Worm (Caenorhabditis elegans) whole organism, mixed stage, embryonic: ENCODE measurements around the gene agl-1.

Experiments
- M03D4.4 ChIP-seq: sonication (generic microtip); optimal IDR thresholded peaks from 2 replicates; lab custom pipeline; 2017; ENCODE audit warnings: mild to moderate bottlenecking, missing genetic modification characterization, missing compliant biosample characterization
- bed-3 ChIP-seq: fragments of 200-800 bp; sonication (Bioruptor generic); optimal IDR thresholded peaks from 3 replicates; lab custom pipeline; 2018; ENCODE audit warnings: mild to moderate bottlenecking, missing genetic modification characterization, moderate library complexity, missing compliant biosample characterization
- blmp-1 ChIP-seq: fragments of 150-350 bp; optimal IDR thresholded peaks from 2 replicates; lab custom pipeline; 2014; ENCODE audit warnings: missing biosample characterization, missing genetic modification characterization
- ceh-39 ChIP-seq: fragments of 150-350 bp; optimal IDR thresholded peaks from 2 replicates; lab custom pipeline; 2014; ENCODE audit warnings: missing biosample characterization, missing genetic modification characterization
- ceh-43 ChIP-seq: fragments of 200-800 bp; sonication (Bioruptor generic); optimal IDR thresholded peaks from 2 replicates; lab custom pipeline; 2018; ENCODE audit warnings: mild to moderate bottlenecking, missing genetic modification characterization, moderate library complexity, missing compliant biosample characterization
- ceh-83 ChIP-seq: fragments of 200-800 bp; sonication (Bioruptor generic); optimal IDR thresholded peaks from 2 replicates; lab custom pipeline; 2018; ENCODE audit warnings: mild to moderate bottlenecking, missing genetic modification characterization, missing compliant biosample characterization
- ces-1 ChIP-seq: fragments of 150-350 bp; optimal IDR thresholded peaks from 2 replicates; lab custom pipeline; 2014; ENCODE audit warnings: missing biosample characterization, missing genetic modification reagents, missing genetic modification characterization
- cnd-1 ChIP-seq: fragments of 200-800 bp; sonication (Bioruptor generic); optimal IDR thresholded peaks from 2 replicates; lab custom pipeline; 2018; ENCODE audit warnings: mild to moderate bottlenecking, missing genetic modification characterization, missing compliant biosample characterization
- drap-1 ChIP-seq: fragments of 200-800 bp; sonication (Bioruptor generic); optimal IDR thresholded peaks from 3 replicates; lab custom pipeline; 2018; ENCODE audit warnings: mild to moderate bottlenecking, missing genetic modification characterization, missing compliant biosample characterization
- elt-1 ChIP-seq: sonication (generic microtip); optimal IDR thresholded peaks from 2 replicates; lab custom pipeline; 2017; ENCODE audit warnings: missing genetic modification characterization, mild to moderate bottlenecking, missing compliant biosample characterization, antibody characterized with exemption, moderate library complexity, borderline replicate concordance; ENCODE audit not compliant: insufficient read depth
- elt-3 ChIP-seq: fragments of 150-350 bp; optimal IDR thresholded peaks from 2 replicates; lab custom pipeline; 2014; ENCODE audit warnings: missing biosample characterization, missing genetic modification characterization
- flh-1 ChIP-seq: fragments of 200-800 bp; sonication (Bioruptor generic); optimal IDR thresholded peaks from 2 replicates; lab custom pipeline; 2018; ENCODE audit warnings: mild to moderate bottlenecking, missing genetic modification characterization, moderate library complexity, missing compliant biosample characterization
- ham-2 ChIP-seq: fragments of 200-800 bp; sonication (Bioruptor generic); optimal IDR thresholded peaks from 2 replicates; lab custom pipeline; 2018; ENCODE audit warnings: mild to moderate bottlenecking, missing genetic modification characterization, missing compliant biosample characterization
- hlh-1 ChIP-seq: fragments of 150-350 bp; optimal IDR thresholded peaks from 2 replicates; lab custom pipeline; 2014; ENCODE audit warnings: missing biosample characterization, missing genetic modification reagents, missing genetic modification characterization
- lin-13 ChIP-seq: fragments of 150-350 bp; optimal IDR thresholded peaks from 2 replicates; lab custom pipeline; 2014; ENCODE audit warnings: missing biosample characterization, missing genetic modification characterization
- lsy-2 ChIP-seq: fragments of 150-350 bp; optimal IDR thresholded peaks from 2 replicates; lab custom pipeline; 2014; ENCODE audit warnings: missing biosample characterization, missing genetic modification characterization
- mab-5 ChIP-seq: fragments of 150-350 bp; optimal IDR thresholded peaks from 2 replicates; lab custom pipeline; 2014; ENCODE audit warnings: missing biosample characterization, missing genetic modification characterization
- mep-1 ChIP-seq: fragments of 150-350 bp; optimal IDR thresholded peaks from 2 replicates; lab custom pipeline; 2017; ENCODE audit warnings: missing biosample characterization, missing genetic modification reagents, missing genetic modification characterization, inconsistent platforms
- mls-2 ChIP-seq: sonication (generic microtip); optimal IDR thresholded peaks from 2 replicates; lab custom pipeline; 2016; ENCODE audit warnings: mild to moderate bottlenecking, missing genetic modification characterization, moderate library complexity, missing compliant biosample characterization
- nhr-12 ChIP-seq: fragments of 150-350 bp; optimal IDR thresholded peaks from 2 replicates; lab custom pipeline; 2014; ENCODE audit warnings: missing biosample characterization, missing genetic modification characterization
- nhr-2 ChIP-seq: fragments of 150-350 bp; optimal IDR thresholded peaks from 2 replicates; lab custom pipeline; 2014; ENCODE audit warnings: missing biosample characterization, missing genetic modification characterization
- nhr-237 ChIP-seq: fragments of 150-350 bp; optimal IDR thresholded peaks from 2 replicates; lab custom pipeline; 2014; ENCODE audit warnings: missing biosample characterization, missing genetic modification characterization
- nhr-28 ChIP-seq: fragments of 150-350 bp; optimal IDR thresholded peaks from 2 replicates; lab custom pipeline; 2014; ENCODE audit warnings: missing biosample characterization, missing genetic modification characterization
- nhr-76 ChIP-seq: sonication (generic microtip); optimal IDR thresholded peaks from 2 replicates; lab custom pipeline; 2017; ENCODE audit warnings: missing biosample characterization, missing genetic modification characterization
- pha-4 ChIP-seq: fragments of 150-350 bp; optimal IDR thresholded peaks from 2 replicates; lab custom pipeline; 2018; ENCODE audit warnings: missing biosample characterization, missing genetic modification reagents, missing genetic modification characterization
- sem-2 ChIP-seq: fragments of 200-800 bp; sonication (Bioruptor generic); optimal IDR thresholded peaks from 2 replicates; lab custom pipeline; 2018; ENCODE audit warnings: mild to moderate bottlenecking, missing genetic modification characterization, missing compliant biosample characterization
- snpc-4 ChIP-seq: fragments of 150-350 bp; optimal IDR thresholded peaks from 2 replicates; lab custom pipeline; 2014; ENCODE audit warnings: missing biosample characterization, missing genetic modification characterization
- sptf-1 ChIP-seq: sonication (generic microtip); optimal IDR thresholded peaks from 2 replicates; lab custom pipeline; 2017; ENCODE audit warnings: mild to moderate bottlenecking, missing genetic modification characterization, moderate library complexity, missing compliant biosample characterization
- tbx-8 ChIP-seq: fragments of 200-800 bp; sonication (Bioruptor generic); optimal IDR thresholded peaks from 2 replicates; lab custom pipeline; 2018; ENCODE audit warnings: mild to moderate bottlenecking, missing genetic modification characterization, moderate library complexity, missing compliant biosample characterization
- unc-120 ChIP-seq: sonication (generic microtip); optimal IDR thresholded peaks from 2 replicates; lab custom pipeline; 2017; ENCODE audit warnings: missing genetic modification characterization, missing compliant biosample characterization; ENCODE audit not compliant: poor library complexity, severe bottlenecking
- unc-39 ChIP-seq: fragments of 150-350 bp; optimal IDR thresholded peaks from 2 replicates; lab custom pipeline; 2014; ENCODE audit warnings: missing biosample characterization, missing genetic modification characterization
- unc-62 ChIP-seq: fragments of 150-350 bp; optimal IDR thresholded peaks from 2 replicates; lab custom pipeline; 2014; ENCODE audit warnings: missing biosample characterization, missing genetic modification reagents, missing genetic modification characterization
- zip-8 ChIP-seq: fragments of 150-350 bp; optimal IDR thresholded peaks from 2 replicates; lab custom pipeline; 2014; ENCODE audit warnings: missing biosample characterization, missing genetic modification characterization
- ztf-11 ChIP-seq: fragments of 150-350 bp; optimal IDR thresholded peaks from 2 replicates; lab custom pipeline; 2014; ENCODE audit warnings: missing biosample characterization, missing genetic modification characterization

The agl-1 gene

ce11 chrII:14361719-14362118 is 3.8 kb upstream of the agl-1 start, which contains the start of gene tebp-1:
Gene tebp-1, plus strand, starts transcription at chrII:14362019.
- TF ChIP-seq snpc-4 (no peak), nhr-237 (tag; lab: Kevin White, UChicago) (no peak), nhr-12 (tag; lab: Kevin White, UChicago) (no peak), nhr-2 (tag; lab: Kevin White, UChicago) (no peak), lsy-2 (tag; lab: Kevin White, UChicago) (no peak), elt-1 (tag; lab: Kevin White, UChicago) (no peak), sem-2 (no peak), hlh-1 (tag; lab: Kevin White, UChicago) (no peak), ztf-11 (tag; lab: Kevin White, UChicago) (no peak), M03D4.4 (tag; lab: Kevin White, UChicago) (no peak), ces-1 (GFP tag; lab: Kevin White, UChicago) (no peak)
- TF ChIP-seq, all 35 proteins: peak for 0

ce11 chrII:14360675-14361074 is 2.8 kb upstream of the agl-1 start:
- no peak for TF ChIP-seq pha-4 (tag; lab: Kevin White, UChicago)
- no peak for TF ChIP-seq ham-2 (GFP tag; lab: Kevin White, UChicago)

- no peak for TF ChIP-seq ceh-39 (tag; lab: Kevin White, UChicago)
- no peak for TF ChIP-seq tbx-8 (GFP tag; lab: Kevin White, UChicago)
- TF ChIP-seq flh-1: no peak
- TF ChIP-seq nhr-76 (tag; lab: Kevin White, UChicago): no peak
- no peak for TF ChIP-seq unc-39 (tag; lab: Kevin White, UChicago)
- TF ChIP-seq ztf-11 (tag; lab: Kevin White, UChicago): no peak
- no peak for TF ChIP-seq bed-3 (GFP tag; lab: Kevin White, UChicago)
- no peak for TF ChIP-seq zip-8
- TF ChIP-seq mep-1: no peak
- no peak for TF ChIP-seq unc-62 (GFP tag; lab: Kevin White, UChicago)
- TF ChIP-seq mls-2 (tag; lab: Kevin White, UChicago): no peak
- TF ChIP-seq blmp-1 (tag; lab: Kevin White, UChicago): no peak
- TF ChIP-seq ham-2 (GFP tag; lab: Kevin White, UChicago): no peak
- no peak for TF ChIP-seq snpc-4
Observed at ce11 chrII:14359007-14359406, 1.1 kb upstream of the agl-1 start.

- TF ChIP-seq elt-3 (tag; lab: Kevin White, UChicago) (no peak), elt-1 (tag; lab: Kevin White, UChicago) (no peak), M03D4.4 (tag; lab: Kevin White, UChicago) (no peak), nhr-2 (tag; lab: Kevin White, UChicago) (no peak), drap-1 (GFP tag; lab: Kevin White, UChicago) (no peak), lsy-2 (tag; lab: Kevin White, UChicago) (no peak), zip-8 (no peak), flh-1 (no peak), sptf-1 (tag; lab: Kevin White, UChicago) (no peak), lin-13 (tag; lab: Kevin White, UChicago) (no peak), cnd-1 (tag; lab: Kevin White, UChicago) (no peak), mab-5 (tag; lab: Kevin White, UChicago) (no peak), tbx-8 (GFP tag; lab: Kevin White, UChicago) (no peak)
Observed at ce11 chrII:14351352-14351751, 6.6 kb downstream of the agl-1 start.

- TF ChIP-seq ceh-83 (GFP tag; lab: Kevin White, UChicago) (no peak), unc-120 (no peak), lsy-2 (tag; lab: Kevin White, UChicago) (no peak), ces-1 (GFP tag; lab: Kevin White, UChicago) (no peak), nhr-12 (tag; lab: Kevin White, UChicago) (no peak), sem-2 (no peak), ceh-39 (tag; lab: Kevin White, UChicago) (no peak), ztf-11 (tag; lab: Kevin White, UChicago) (no peak), unc-62 (GFP tag; lab: Kevin White, UChicago) (no peak), tbx-8 (GFP tag; lab: Kevin White, UChicago) (no peak), nhr-28 (no peak), ceh-43 (no peak), mab-5 (tag; lab: Kevin White, UChicago) (no peak)
Observed at ce11 chrII:14350768-14351167, 7.1 kb downstream of the agl-1 start.
